Worm (Caenorhabditis elegans): ENCODE data around the gene rmd-3.

ce11 chrII:11290109-11290784 lies 49.2 kb downstream of the rmd-3 start, which contains the start of gene C47G2.3:
- TF ChIP-seq ets-4 (tag; optimal IDR thresholded peaks at IDR 0.05) (no peak), pag-3 (tag; optimal IDR thresholded peaks at IDR 0.05; ENCODE audit: borderline replicate concordance) (no peak), K02D7.2 (tag; optimal IDR thresholded peaks at IDR 0.05) (no peak), fkh-10 (GFP tag; optimal IDR thresholded peaks at IDR 0.05) (no peak), madf-2 (tag; optimal IDR thresholded peaks at IDR 0.05) (no peak), tbx-2 (tag; optimal IDR thresholded peaks at IDR 0.05) (no peak), sox-4 (tag; optimal IDR thresholded peaks at IDR 0.05) (no peak), npax-4 (tag; optimal IDR thresholded peaks at IDR 0.05) (no peak), ahr-1 (tag; optimal IDR thresholded peaks at IDR 0.05) (no peak), ama-1 (optimal IDR thresholded peaks at IDR 0.05) (no peak), unc-55 (GFP tag; optimal IDR thresholded peaks at IDR 0.05) (no peak)

All from whole organism, late embryonic.